Fruit fly (Drosophila melanogaster): ENCODE measurements around the gene RFeSP.

DNA sequence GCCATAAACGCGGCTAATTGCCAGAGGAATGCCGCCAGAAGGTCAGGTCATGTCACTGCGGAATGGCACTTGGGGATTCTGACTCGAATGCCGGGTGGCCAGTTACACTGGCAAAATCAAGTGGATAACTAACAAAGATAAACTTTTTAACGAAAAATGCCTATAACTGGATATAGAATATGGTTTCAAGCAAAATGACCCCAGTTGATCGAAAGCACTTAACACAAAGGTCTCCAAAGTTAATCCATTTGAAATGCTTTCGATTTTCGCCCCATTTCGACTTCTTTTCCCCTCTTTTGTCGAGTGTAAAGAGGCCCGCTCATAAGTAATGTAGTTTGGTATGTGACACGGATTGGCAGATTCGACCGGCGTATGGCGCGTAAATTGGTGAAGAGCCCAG lies 45.3 kb downstream of the RFeSP start:
- TF ChIP-seq CG1621 (tag; optimal IDR thresholded peaks at IDR 0.05) (no peak), CG11902 (GFP tag; optimal IDR thresholded peaks at IDR 0.05) (peak; percentile 18), Lpt (GFP tag; optimal IDR thresholded peaks at IDR 0.05) (no peak), fd85E (GFP tag; optimal IDR thresholded peaks at IDR 0.05) (peak; percentile 15), OdsH (GFP tag; optimal IDR thresholded peaks at IDR 0.05) (peak; percentile 45), fkh (GFP tag; optimal IDR thresholded peaks at IDR 0.05) (no peak), Blimp-1 (GFP tag; optimal IDR thresholded peaks at IDR 0.05) (peak; percentile 34), Hr4 (GFP tag; optimal IDR thresholded peaks at IDR 0.05) (peak; percentile 14), CG34406 (GFP tag; optimal IDR thresholded peaks at IDR 0.05) (peak; percentile 58)

Measured in whole organism, prepupa.